Worm (Caenorhabditis elegans) whole organism, late embryonic: ENCODE results near the gene dsl-7.

Experiments
- elt-2 ChIP-seq: sonication (generic microtip); optimal IDR thresholded peaks from 2 replicates; lab custom pipeline; 2016; ENCODE audit warnings: missing genetic modification reagents, missing genetic modification characterization, missing compliant biosample characterization
- sdc-2 ChIP-seq: sonication (generic microtip); optimal IDR thresholded peaks from 2 replicates; lab custom pipeline; 2016; ENCODE audit warnings: missing genotype, missing genetic modification characterization, missing compliant biosample characterization
- tbx-2 ChIP-seq: sonication (generic microtip); optimal IDR thresholded peaks from 2 replicates; lab custom pipeline; 2016; ENCODE audit warnings: missing genetic modification characterization, missing compliant biosample characterization

- TF ChIP-seq tbx-2 (tag; lab: Kevin White, UChicago) (no peak), elt-2 (tag; lab: Kevin White, UChicago) (no peak), sdc-2 (no peak)
Measured at ce11 chrV:12967110-12967509, 25.8 kb upstream of the dsl-7 start, which contains the start of gene R186.3.
